Worm (Caenorhabditis elegans): ENCODE results near the gene cdo-1.

DNA sequence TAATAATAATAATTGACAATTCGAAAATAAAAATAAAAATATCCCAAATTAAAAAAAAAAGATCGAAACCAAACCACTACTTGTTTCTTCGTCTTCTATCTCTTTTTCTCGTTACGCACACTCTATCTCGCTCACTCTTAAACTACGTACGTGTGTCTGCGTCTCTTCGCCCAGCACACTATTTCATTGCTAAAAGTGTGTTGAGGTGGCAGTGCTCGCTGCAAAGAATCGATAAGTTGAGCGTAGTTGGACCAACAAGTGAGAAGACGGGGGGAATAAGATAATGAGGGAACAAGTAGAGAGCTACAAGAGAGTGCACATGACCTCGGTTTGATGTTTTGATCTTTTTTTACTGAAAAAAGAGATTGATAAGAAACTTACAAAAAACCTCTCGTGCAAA lies 37.5 kb downstream of the cdo-1 start:
- TF ChIP-seq ref-1 (GFP tag; conservative IDR thresholded peaks at IDR 0.05) (no peak), T22C8.4 (GFP tag; IDR thresholded peaks at IDR 0.05) (peak; percentile 67), cog-1 (tag; optimal IDR thresholded peaks at IDR 0.05) (no peak), tab-1 (GFP tag; IDR thresholded peaks at IDR 0.05) (no peak)

Data from whole organism, midembryonic.